Worm (Caenorhabditis elegans) whole organism, young adult: ENCODE results near the gene cyp-35A2.

ENCODE experiments used
- F10E7.11 ChIP-seq: sonication (generic microtip); optimal IDR thresholded peaks from 2 replicates; lab custom pipeline; 2017; ENCODE audit warnings: mild to moderate bottlenecking, missing genetic modification characterization, moderate library complexity, missing compliant biosample characterization
- F23B12.7 ChIP-seq: sonication (generic microtip); optimal IDR thresholded peaks from 2 replicates; lab custom pipeline; 2017; ENCODE audit warnings: missing genetic modification characterization, mild to moderate bottlenecking, missing compliant biosample characterization, antibody characterized with exemption, moderate library complexity; ENCODE audit not compliant: insufficient read depth
- F33H1.4 ChIP-seq: fragments of 200-800 bp; sonication (Bioruptor generic); IDR thresholded peaks from 2 replicates; pipeline ENCODE4 v1.3.6; 2022; ENCODE audit warnings: missing genetic modification reagents, missing genetic modification characterization, missing compliant biosample characterization
- F37B4.10 ChIP-seq: fragments of 200-800 bp; sonication (Bioruptor generic); IDR thresholded peaks from 2 replicates; pipeline ENCODE4 v1.3.6; 2022; ENCODE audit warnings: missing genetic modification characterization, missing compliant biosample characterization
- Y95B8A.8 ChIP-seq: fragments of 200-800 bp; sonication (Bioruptor generic); IDR thresholded peaks from 2 replicates; pipeline ENCODE4 v1.3.6; 2022; ENCODE audit warnings: missing genetic modification reagents, missing genetic modification characterization, missing compliant biosample characterization
- akir-1 ChIP-seq: fragments of 200-800 bp; sonication (Bioruptor generic); optimal IDR thresholded peaks from 2 replicates; lab custom pipeline; 2018; ENCODE audit warnings: mild to moderate bottlenecking, missing genetic modification characterization, moderate library complexity, missing compliant biosample characterization
- aptf-3 ChIP-seq: fragments of 200-800 bp; sonication (Bioruptor generic); IDR thresholded peaks from 2 replicates; pipeline ENCODE4 v1.3.6; 2022; ENCODE audit warnings: missing genetic modification characterization, missing compliant biosample characterization
- atf-7 ChIP-seq: sonication (generic microtip); optimal IDR thresholded peaks from 2 replicates; lab custom pipeline; 2017; ENCODE audit warnings: mild to moderate bottlenecking, missing genetic modification characterization, missing compliant biosample characterization
- attf-5 ChIP-seq: fragments of 200-800 bp; sonication (Bioruptor generic); optimal IDR thresholded peaks from 2 replicates; lab custom pipeline; 2018; ENCODE audit warnings: mild to moderate bottlenecking, missing genetic modification characterization, missing compliant biosample characterization
- bed-2 ChIP-seq: fragments of 200-800 bp; sonication (Bioruptor generic); IDR thresholded peaks from 2 replicates; pipeline ENCODE4 v1.3.6; 2022; ENCODE audit warnings: missing genetic modification reagents, missing genetic modification characterization, missing compliant biosample characterization
- cebp-2 ChIP-seq: fragments of 200-800 bp; sonication (Bioruptor generic); IDR thresholded peaks from 2 replicates; pipeline ENCODE4 v1.3.6; 2022; ENCODE audit warnings: missing genetic modification characterization, missing compliant biosample characterization
- ceh-100 ChIP-seq: fragments of 200-800 bp; sonication (Bioruptor generic); IDR thresholded peaks from 2 replicates; pipeline ENCODE4 v1.3.6; 2022; ENCODE audit warnings: missing genetic modification reagents, missing genetic modification characterization, missing compliant biosample characterization
- ceh-79 ChIP-seq: sonication (generic microtip); optimal IDR thresholded peaks from 2 replicates; lab custom pipeline; 2017; ENCODE audit warnings: mild to moderate bottlenecking, missing genetic modification characterization, missing compliant biosample characterization
- ceh-91 ChIP-seq: fragments of 200-800 bp; sonication (Bioruptor generic); IDR thresholded peaks from 2 replicates; pipeline ENCODE4 v1.3.6; 2022; ENCODE audit warnings: missing genetic modification reagents, missing genetic modification characterization, missing compliant biosample characterization
- chd-7 ChIP-seq: sonication (generic microtip); optimal IDR thresholded peaks from 2 replicates; lab custom pipeline; 2016; ENCODE audit warnings: mild to moderate bottlenecking, missing genetic modification characterization, moderate library complexity, missing compliant biosample characterization
- egrh-3 ChIP-seq: fragments of 200-800 bp; sonication (Bioruptor generic); IDR thresholded peaks from 2 replicates; pipeline ENCODE4 v1.3.6; 2022; ENCODE audit warnings: missing genetic modification reagents, missing genetic modification characterization, missing compliant biosample characterization
- fkh-3 ChIP-seq: sonication (generic microtip); optimal IDR thresholded peaks from 2 replicates; lab custom pipeline; 2016; ENCODE audit warnings: mild to moderate bottlenecking, missing genetic modification characterization, missing compliant biosample characterization
- gei-17 ChIP-seq: fragments of 200-800 bp; sonication (Bioruptor generic); optimal IDR thresholded peaks from 2 replicates; lab custom pipeline; 2018; ENCODE audit warnings: mild to moderate bottlenecking, missing genetic modification characterization, missing compliant biosample characterization
- hlh-12 ChIP-seq: sonication (generic microtip); optimal IDR thresholded peaks from 2 replicates; lab custom pipeline; 2016; ENCODE audit warnings: missing genetic modification characterization, missing compliant biosample characterization
- hlh-26 ChIP-seq: fragments of 200-800 bp; sonication (Bioruptor generic); conservative IDR thresholded peaks from 2 replicates; pipeline ENCODE4 v1.3.6; 2022; ENCODE audit warnings: missing genetic modification reagents, missing genetic modification characterization, missing compliant biosample characterization
- hmg-1.2 ChIP-seq: fragments of 200-800 bp; sonication (Bioruptor generic); IDR thresholded peaks from 2 replicates; pipeline ENCODE4 v1.3.6; 2022; ENCODE audit warnings: missing genetic modification reagents, missing genetic modification characterization, missing compliant biosample characterization
- hrde-1 ChIP-seq: sonication (generic microtip); optimal IDR thresholded peaks from 2 replicates; lab custom pipeline; 2016; ENCODE audit warnings: missing genetic modification characterization, mild to moderate bottlenecking, missing compliant biosample characterization, moderate library complexity, missing genotype, missing genetic modification reagents, borderline replicate concordance
- lin-35 ChIP-seq, 3 experiments: fragments of 150-350 bp in 2 of 3; sonication (generic microtip) in 1 of 3; optimal IDR thresholded peaks; 2 replicates each; lab custom pipeline; 2014 to 2018; ENCODE audit warnings: missing biosample characterization in 3 of 3, missing genetic modification characterization in 3 of 3, missing genetic modification reagents in 3 of 3
- lin-40 ChIP-seq: sonication (generic microtip); optimal IDR thresholded peaks from 2 replicates; lab custom pipeline; 2016; ENCODE audit warnings: missing genetic modification characterization, mild to moderate bottlenecking, missing compliant biosample characterization, missing genotype, missing genetic modification reagents
- madf-10 ChIP-seq: sonication (generic microtip); optimal IDR thresholded peaks from 2 replicates; lab custom pipeline; 2016; ENCODE audit warnings: mild to moderate bottlenecking, missing genetic modification characterization, missing compliant biosample characterization
- mcd-1 ChIP-seq: fragments of 200-800 bp; sonication (Bioruptor generic); IDR thresholded peaks from 2 replicates; pipeline ENCODE4 v1.3.6; 2022; ENCODE audit warnings: missing genetic modification reagents, missing genetic modification characterization, missing compliant biosample characterization
- nfyb-1 ChIP-seq: fragments of 200-800 bp; sonication (Bioruptor generic); IDR thresholded peaks from 2 replicates; pipeline ENCODE4 v1.3.6; 2022; ENCODE audit warnings: missing genetic modification reagents, missing genetic modification characterization, missing compliant biosample characterization
- nhr-120 ChIP-seq: fragments of 200-800 bp; sonication (Bioruptor generic); IDR thresholded peaks from 2 replicates; pipeline ENCODE4 v1.3.6; 2022; ENCODE audit warnings: missing genetic modification characterization, missing compliant biosample characterization
- nhr-80 ChIP-seq: sonication (generic microtip); optimal IDR thresholded peaks from 2 replicates; lab custom pipeline; 2016; ENCODE audit warnings: missing genetic modification characterization, missing compliant biosample characterization
- nhr-90 ChIP-seq: sonication (generic microtip); optimal IDR thresholded peaks from 2 replicates; lab custom pipeline; 2016; ENCODE audit warnings: missing genotype, mild to moderate bottlenecking, missing genetic modification characterization, missing compliant biosample characterization
- pbrm-1 ChIP-seq: fragments of 200-800 bp; sonication (Bioruptor generic); IDR thresholded peaks from 2 replicates; pipeline ENCODE4 v1.3.6; 2022; ENCODE audit warnings: missing genetic modification reagents, missing genetic modification characterization, missing compliant biosample characterization
- rcor-1 ChIP-seq: fragments of 200-800 bp; sonication (Bioruptor generic); IDR thresholded peaks from 2 replicates; pipeline ENCODE4 v1.3.6; 2022; ENCODE audit warnings: missing genetic modification reagents, missing genetic modification characterization, missing compliant biosample characterization
- rec-8 ChIP-seq, 2 experiments: sonication (generic microtip); optimal IDR thresholded peaks; 2 replicates each; lab custom pipeline; 2016; ENCODE audit warnings: mild to moderate bottlenecking in 2 of 2, missing genetic modification characterization in 2 of 2, missing genetic modification reagents in 2 of 2, missing genotype in 2 of 2, missing biosample characterization in 1 of 2, missing compliant biosample characterization in 1 of 2, moderate library complexity in 1 of 2
- repo-1 ChIP-seq: sonication (generic microtip); optimal IDR thresholded peaks from 2 replicates; lab custom pipeline; 2017; ENCODE audit warnings: mild to moderate bottlenecking, missing genetic modification characterization, missing compliant biosample characterization
- sea-2 ChIP-seq: fragments of 200-800 bp; sonication (Bioruptor generic); IDR thresholded peaks from 2 replicates; pipeline ENCODE4 v1.3.6; 2022; ENCODE audit warnings: missing genetic modification characterization, missing compliant biosample characterization
- snpc-1.3 ChIP-seq: sonication (generic microtip); optimal IDR thresholded peaks from 2 replicates; lab custom pipeline; 2017; ENCODE audit warnings: missing genetic modification characterization, mild to moderate bottlenecking, missing compliant biosample characterization, antibody characterized with exemption, moderate library complexity, missing genotype, missing genetic modification reagents; ENCODE audit not compliant: insufficient read depth
- snpc-3.4 ChIP-seq: sonication (generic microtip); optimal IDR thresholded peaks from 2 replicates; lab custom pipeline; 2017; ENCODE audit warnings: missing genetic modification characterization, mild to moderate bottlenecking, missing compliant biosample characterization, antibody characterized with exemption, moderate library complexity, missing genotype, missing genetic modification reagents
- tbx-9 ChIP-seq: sonication (generic microtip); optimal IDR thresholded peaks from 2 replicates; lab custom pipeline; 2016; ENCODE audit warnings: borderline replicate concordance, missing genetic modification characterization, inconsistent platforms, missing compliant biosample characterization
- tlf-1 ChIP-seq: fragments of 200-800 bp; sonication (Bioruptor generic); optimal IDR thresholded peaks from 2 replicates; lab custom pipeline; 2018; ENCODE audit warnings: mild to moderate bottlenecking, missing genetic modification characterization, missing compliant biosample characterization
- zfh-2 ChIP-seq: fragments of 200-800 bp; sonication (Bioruptor generic); conservative IDR thresholded peaks from 2 replicates; pipeline ENCODE4 v1.3.6; 2022; ENCODE audit warnings: missing genetic modification reagents, missing genetic modification characterization, missing compliant biosample characterization
- ztf-18 ChIP-seq: sonication (generic microtip); optimal IDR thresholded peaks from 2 replicates; lab custom pipeline; 2016; ENCODE audit warnings: missing genotype, mild to moderate bottlenecking, missing genetic modification characterization, missing compliant biosample characterization
- ztf-25 ChIP-seq: fragments of 200-800 bp; sonication (Bioruptor generic); IDR thresholded peaks from 2 replicates; pipeline ENCODE4 v1.3.6; 2022; ENCODE audit warnings: missing genetic modification reagents, missing genetic modification characterization, missing compliant biosample characterization
- ztf-3 ChIP-seq: fragments of 200-800 bp; sonication (Bioruptor generic); optimal IDR thresholded peaks from 2 replicates; lab custom pipeline; 2018; ENCODE audit warnings: mild to moderate bottlenecking, missing genetic modification characterization, missing compliant biosample characterization

Gene cyp-35A2

ce11 chrV:7379384-7379783, 15.4 kb upstream of the cyp-35A2 start, which contains the start of gene srsx-24:
Gene srsx-24, minus strand, starts transcription at chrV:7379484.
- TF ChIP-seq atf-7 (tag; lab: Kevin White, UChicago) (no peak), bed-2 (GFP tag; lab: Robert Waterston, UW) (no peak), Y95B8A.8 (GFP tag; lab: Robert Waterston, UW) (no peak), cebp-2 (GFP tag; lab: Robert Waterston, UW) (no peak), hlh-26 (GFP tag; lab: Robert Waterston, UW) (no peak), ztf-3 (no peak), sea-2 (GFP tag; lab: Robert Waterston, UW) (no peak), lin-40 (tag; lab: Kevin White, UChicago) (no peak), zfh-2 (GFP tag; lab: Robert Waterston, UW) (no peak), ztf-18 (tag; lab: Kevin White, UChicago) (no peak), attf-5 (GFP tag; lab: Kevin White, UChicago) (no peak), F33H1.4 (GFP tag; lab: Robert Waterston, UW) (no peak), F37B4.10 (no peak)

- TF ChIP-seq snpc-1.3 (tag; lab: Kevin White, UChicago): no peak
- no peak for TF ChIP-seq snpc-3.4 (tag; lab: Kevin White, UChicago)
- no peak for TF ChIP-seq pbrm-1 (GFP tag; lab: Robert Waterston, UW)
- TF ChIP-seq fkh-3 (tag; lab: Kevin White, UChicago): no peak
Measured at ce11 chrV:7374090-7374489, 10.1 kb upstream of the cyp-35A2 start, which contains the start of gene srx-56. Gene srx-56, plus strand, starts transcription at chrV:7374390.

- TF ChIP-seq hlh-26 (GFP tag; lab: Robert Waterston, UW) (no peak), tlf-1 (no peak), atf-7 (tag; lab: Kevin White, UChicago) (no peak), snpc-1.3 (tag; lab: Kevin White, UChicago) (no peak), chd-7 (tag; lab: Kevin White, UChicago) (no peak), nhr-90 (no peak), hlh-12 (tag; lab: Kevin White, UChicago) (no peak), aptf-3 (GFP tag; lab: Robert Waterston, UW) (no peak), egrh-3 (GFP tag; lab: Robert Waterston, UW) (no peak), F23B12.7 (tag; lab: Kevin White, UChicago) (no peak), nhr-120 (GFP tag; lab: Robert Waterston, UW) (no peak), tbx-9 (tag; lab: Kevin White, UChicago) (no peak), gei-17 (no peak), rcor-1 (GFP tag; lab: Robert Waterston, UW) (no peak), zfh-2 (GFP tag; lab: Robert Waterston, UW) (no peak), ztf-25 (GFP tag; lab: Robert Waterston, UW) (no peak), ztf-18 (tag; lab: Kevin White, UChicago) (no peak)
Measured at ce11 chrV:7369578-7369977, 5.6 kb upstream of the cyp-35A2 start, which contains the start of gene srj-14. Gene srj-14, plus strand, starts transcription at chrV:7369708.

ce11 chrV:7364951-7365350, 969 bp upstream of the cyp-35A2 start, which contains the start of gene exc-13:
Gene exc-13, plus strand, starts transcription at chrV:7365251.
- TF ChIP-seq ceh-100 (GFP tag; lab: Robert Waterston, UW) (no peak), ceh-91 (no peak), F10E7.11 (tag; lab: Kevin White, UChicago) (no peak), madf-10 (tag; lab: Kevin White, UChicago) (no peak), mcd-1 (GFP tag; lab: Robert Waterston, UW) (no peak), akir-1 (GFP tag; lab: Kevin White, UChicago) (no peak), hmg-1.2 (GFP tag; lab: Robert Waterston, UW) (no peak), lin-35 (GFP tag; optimal IDR thresholded peaks at IDR 0.05; lab: Kevin White, UChicago) (no peak), ceh-79 (no peak), hrde-1 (tag; lab: Kevin White, UChicago) (no peak), nhr-80 (tag; lab: Kevin White, UChicago) (no peak), repo-1 (tag; lab: Kevin White, UChicago) (no peak), rec-8 (tag; optimal IDR thresholded peaks at IDR 0.05; lab: Kevin White, UChicago) (no peak), nhr-120 (GFP tag; lab: Robert Waterston, UW) (no peak), nfyb-1 (GFP tag; lab: Robert Waterston, UW) (no peak)
